Fruit fly (Drosophila melanogaster) whole organism, wandering third instar larva: ENCODE results near the gene CG7182.
A peak's percentile ranks its signal among the peaks of the same experiment; 100 is the strongest.

Source experiments
- Jra ChIP-seq: sonication (Bioruptor generic); optimal IDR thresholded peaks from 2 replicates; lab custom pipeline; 2016; ENCODE audit warnings: missing biosample characterization, missing genetic modification characterization
- OdsH ChIP-seq: fragments of 200-800 bp; sonication (Bioruptor generic); optimal IDR thresholded peaks from 2 replicates; lab custom pipeline; 2016; ENCODE audit warnings: missing biosample characterization, mild to moderate bottlenecking, missing genetic modification characterization
- foxo ChIP-seq, 2 experiments: fragments of 200-800 bp; sonication (Bioruptor generic); optimal IDR thresholded peaks; 2 replicates in 1 of 2; 3 replicates in 1 of 2; lab custom pipeline; 2016 to 2017; ENCODE audit warnings: missing biosample characterization in 2 of 2, missing genetic modification characterization in 2 of 2
- fru ChIP-seq: fragments of 200-800 bp; sonication (Bioruptor generic); optimal IDR thresholded peaks from 3 replicates; lab custom pipeline; 2016; ENCODE audit warnings: missing biosample characterization, mild to moderate bottlenecking, missing genetic modification characterization
- h ChIP-seq: fragments of 200-800 bp; sonication (Bioruptor generic); optimal IDR thresholded peaks from 3 replicates; lab custom pipeline; 2016; ENCODE audit warnings: missing biosample characterization, mild to moderate bottlenecking, missing genetic modification characterization
- usp ChIP-seq: fragments of >200 bp; optimal IDR thresholded peaks from 2 replicates; lab custom pipeline; 2017; ENCODE audit warnings: missing biosample characterization, missing genetic modification characterization

DNA sequence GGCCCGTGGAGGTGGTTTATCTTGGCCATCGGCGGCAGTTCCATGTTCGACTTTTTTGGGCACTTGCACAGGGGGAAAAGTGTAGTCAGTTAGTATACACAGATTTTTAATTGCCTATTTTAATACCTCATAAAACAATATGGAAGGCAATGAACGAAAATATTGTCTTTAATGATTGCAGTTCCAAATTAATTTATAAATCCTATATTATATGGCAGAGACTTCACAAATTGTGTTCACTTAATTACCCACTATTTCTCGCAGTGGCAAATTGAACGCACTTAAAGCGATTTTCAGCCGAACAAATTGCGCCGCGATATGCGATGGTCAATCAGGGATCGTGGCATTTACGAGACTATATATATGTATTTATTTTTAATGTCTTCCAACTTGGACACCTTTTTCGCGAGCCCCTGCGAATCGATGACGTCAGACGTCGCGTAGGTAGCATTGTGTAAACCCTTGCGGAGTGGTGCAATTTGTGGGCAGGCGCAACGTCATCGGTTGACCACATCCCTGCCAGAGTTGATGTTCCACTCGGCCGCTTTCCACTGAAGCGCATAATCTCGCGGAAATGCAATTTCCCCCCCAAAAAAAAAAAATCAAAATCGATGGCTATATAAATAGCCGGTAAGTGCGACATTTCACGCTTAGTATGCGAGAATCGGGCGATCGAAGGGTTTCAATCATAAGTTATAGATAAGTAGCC is 25.9 kb downstream of the CG7182 start, which contains the start of gene CG13670:
- TF ChIP-seq usp (GFP tag; lab: Kevin White, UChicago) (no peak), foxo (GFP tag; optimal IDR thresholded peaks at IDR 0.05; lab: Kevin White, UChicago) (no peak), h (GFP tag; lab: Kevin White, UChicago) (peak; percentile 37), OdsH (no peak), Jra (no peak), fru (GFP tag; lab: Kevin White, UChicago) (no peak)
